Worm (Caenorhabditis elegans) whole organism, L4/young adult: ENCODE measurements around the gene hot-1.

Experiments used
- W03F9.2 ChIP-seq: fragments of 150-350 bp; optimal IDR thresholded peaks from 2 replicates; lab custom pipeline; 2014; ENCODE audit warnings: missing biosample characterization, missing genetic modification characterization
- dao-5 ChIP-seq: sonication (generic microtip); optimal IDR thresholded peaks from 2 replicates; lab custom pipeline; 2016; ENCODE audit warnings: missing genotype, missing genetic modification characterization, moderate library complexity, missing compliant biosample characterization
- him-1 ChIP-seq: sonication (generic microtip); optimal IDR thresholded peaks from 2 replicates; lab custom pipeline; 2016; ENCODE audit warnings: missing genotype, missing genetic modification reagents, missing genetic modification characterization, missing compliant biosample characterization

ce11 chrV:14638075-14638474, 17.1 kb downstream of the hot-1 start:
- TF ChIP-seq him-1 (no peak), dao-5 (no peak), W03F9.2 (tag; lab: Kevin White, UChicago) (no peak)
